Worm (Caenorhabditis elegans) whole organism, L3 larva: Measurements from ENCODE around the gene ZK1307.2.

Experiments
- R02D3.7 ChIP-seq: fragments of 150-350 bp; optimal IDR thresholded peaks from 2 replicates; lab custom pipeline; 2014; ENCODE audit warnings: missing biosample characterization, missing genetic modification characterization
- ZK546.5 ChIP-seq: sonication (generic microtip); optimal IDR thresholded peaks from 2 replicates; lab custom pipeline; 2017; ENCODE audit warnings: missing biosample characterization, missing genetic modification characterization
- aly-2 ChIP-seq: fragments of 150-350 bp; optimal IDR thresholded peaks from 2 replicates; lab custom pipeline; 2014; ENCODE audit warnings: missing biosample characterization, missing genetic modification characterization
- ama-1 ChIP-seq: fragments of 150-350 bp; optimal IDR thresholded peaks from 2 replicates; lab custom pipeline; 2018
- ceh-16 ChIP-seq: sonication (generic microtip); optimal IDR thresholded peaks from 2 replicates; lab custom pipeline; 2017; ENCODE audit warnings: missing biosample characterization, missing genetic modification characterization
- ceh-28 ChIP-seq: fragments of 150-350 bp; optimal IDR thresholded peaks from 2 replicates; lab custom pipeline; 2014; ENCODE audit warnings: missing biosample characterization, missing genetic modification reagents, missing genetic modification characterization
- ceh-82 ChIP-seq: fragments of 150-350 bp; optimal IDR thresholded peaks from 2 replicates; lab custom pipeline; 2014; ENCODE audit warnings: missing biosample characterization, missing genetic modification characterization
- daf-12 ChIP-seq: fragments of 150-350 bp; optimal IDR thresholded peaks from 2 replicates; lab custom pipeline; 2014; ENCODE audit warnings: missing biosample characterization, missing genetic modification reagents, missing genetic modification characterization
- egl-27 ChIP-seq: sonication (generic microtip); optimal IDR thresholded peaks from 4 replicates; lab custom pipeline; 2017; ENCODE audit warnings: missing biosample characterization, missing genetic modification reagents, missing genetic modification characterization
- egl-5 ChIP-seq: fragments of 150-350 bp; optimal IDR thresholded peaks from 2 replicates; lab custom pipeline; 2017; ENCODE audit warnings: missing biosample characterization, missing genetic modification reagents, missing genetic modification characterization, inconsistent platforms
- elt-1 ChIP-seq: fragments of 150-350 bp; optimal IDR thresholded peaks from 2 replicates; lab custom pipeline; 2014; ENCODE audit warnings: missing biosample characterization, missing genetic modification characterization
- elt-2 ChIP-seq: sonication (generic microtip); optimal IDR thresholded peaks from 2 replicates; lab custom pipeline; 2016; ENCODE audit warnings: missing genetic modification reagents, mild to moderate bottlenecking, missing genetic modification characterization, missing compliant biosample characterization
- elt-3 ChIP-seq, 3 experiments: fragments of 150-350 bp in 1 of 3; sonication (generic microtip) in 2 of 3; optimal IDR thresholded peaks; 2 replicates in 2 of 3; 4 replicates in 1 of 3; lab custom pipeline; 2014 to 2017; ENCODE audit warnings: missing biosample characterization in 3 of 3, missing genetic modification characterization in 3 of 3
- fkh-10 ChIP-seq: sonication (generic microtip); optimal IDR thresholded peaks from 2 replicates; lab custom pipeline; 2017; ENCODE audit warnings: missing biosample characterization, missing genetic modification reagents, missing genetic modification characterization
- fkh-2 ChIP-seq: fragments of 150-350 bp; optimal IDR thresholded peaks from 2 replicates; lab custom pipeline; 2014; ENCODE audit warnings: missing biosample characterization, missing genetic modification reagents, missing genetic modification characterization
- fos-1 ChIP-seq: fragments of 150-350 bp; optimal IDR thresholded peaks from 2 replicates; lab custom pipeline; 2014; ENCODE audit warnings: missing biosample characterization, missing genetic modification characterization
- jun-1 ChIP-seq: fragments of 150-350 bp; optimal IDR thresholded peaks from 2 replicates; lab custom pipeline; 2014; ENCODE audit warnings: missing biosample characterization, missing genetic modification reagents, missing genetic modification characterization
- lin-39 ChIP-seq: fragments of 150-350 bp; optimal IDR thresholded peaks from 2 replicates; lab custom pipeline; 2018; ENCODE audit warnings: missing biosample characterization, missing genetic modification reagents, missing genetic modification characterization
- lsy-12 ChIP-seq: sonication (generic microtip); optimal IDR thresholded peaks from 2 replicates; lab custom pipeline; 2016; ENCODE audit warnings: mild to moderate bottlenecking, missing genetic modification characterization, missing compliant biosample characterization
- mdl-1 ChIP-seq: fragments of 150-350 bp; optimal IDR thresholded peaks from 2 replicates; lab custom pipeline; 2014; ENCODE audit warnings: missing biosample characterization, missing genetic modification characterization
- mml-1 ChIP-seq: fragments of 150-350 bp; sonication (generic microtip); optimal IDR thresholded peaks from 3 replicates; lab custom pipeline; 2014; ENCODE audit warnings: missing biosample characterization, missing genetic modification characterization
- nfya-1 ChIP-seq: sonication (generic microtip); optimal IDR thresholded peaks from 2 replicates; lab custom pipeline; 2017; ENCODE audit warnings: missing genetic modification characterization, mild to moderate bottlenecking, missing compliant biosample characterization, antibody characterized with exemption, moderate library complexity; ENCODE audit not compliant: insufficient read depth
- nhr-237 ChIP-seq: fragments of 150-350 bp; optimal IDR thresholded peaks from 2 replicates; lab custom pipeline; 2014; ENCODE audit warnings: missing biosample characterization, missing genetic modification characterization
- nhr-25 ChIP-seq: sonication (generic microtip); optimal IDR thresholded peaks from 2 replicates; lab custom pipeline; 2017; ENCODE audit warnings: missing biosample characterization, missing genetic modification characterization
- nhr-43 ChIP-seq: sonication (generic microtip); optimal IDR thresholded peaks from 2 replicates; lab custom pipeline; 2016; ENCODE audit warnings: mild to moderate bottlenecking, missing genetic modification characterization, missing compliant biosample characterization; ENCODE audit not compliant: poor library complexity, severe bottlenecking
- nhr-67 ChIP-seq: fragments of 150-350 bp; optimal IDR thresholded peaks from 2 replicates; lab custom pipeline; 2014; ENCODE audit warnings: missing biosample characterization, missing genetic modification characterization
- nhr-76 ChIP-seq: fragments of 150-350 bp; sonication (generic microtip); optimal IDR thresholded peaks from 5 replicates; lab custom pipeline; 2014; ENCODE audit warnings: missing biosample characterization, missing genetic modification characterization
- nhr-77 ChIP-seq: fragments of 150-350 bp; optimal IDR thresholded peaks from 2 replicates; lab custom pipeline; 2014; ENCODE audit warnings: missing biosample characterization, missing genetic modification characterization
- pha-4 ChIP-seq: fragments of 150-350 bp; optimal IDR thresholded peaks from 2 replicates; lab custom pipeline; 2014; ENCODE audit warnings: missing biosample characterization, missing genetic modification reagents, missing genetic modification characterization
- pqm-1 ChIP-seq: fragments of 150-350 bp; optimal IDR thresholded peaks from 2 replicates; lab custom pipeline; 2017; ENCODE audit warnings: missing biosample characterization, missing genetic modification characterization, inconsistent platforms
- skn-1 ChIP-seq: fragments of 150-350 bp; optimal IDR thresholded peaks from 2 replicates; lab custom pipeline; 2014; ENCODE audit warnings: missing biosample characterization, missing genetic modification characterization
- tbx-2 ChIP-seq: sonication (generic microtip); optimal IDR thresholded peaks from 2 replicates; lab custom pipeline; 2016; ENCODE audit warnings: mild to moderate bottlenecking, missing genetic modification characterization, missing compliant biosample characterization
- unc-62 ChIP-seq: fragments of 150-350 bp; sonication (generic microtip); optimal IDR thresholded peaks from 4 replicates; lab custom pipeline; 2014; ENCODE audit warnings: missing biosample characterization, missing genetic modification reagents, missing genetic modification characterization
- ztf-11 ChIP-seq: fragments of 150-350 bp; optimal IDR thresholded peaks from 2 replicates; lab custom pipeline; 2014; ENCODE audit warnings: missing biosample characterization, missing genetic modification characterization

The ZK1307.2 gene

ce11 chrII:9618759-9619158 is 35.0 kb downstream of the ZK1307.2 start:
- TF ChIP-seq pqm-1, result no peak
- no peak for TF ChIP-seq ZK546.5 (tag; lab: Kevin White, UChicago)
- no peak for TF ChIP-seq skn-1 (tag; lab: Kevin White, UChicago)
- no peak for TF ChIP-seq R02D3.7 (tag; lab: Kevin White, UChicago)
- TF ChIP-seq nhr-43 (tag; lab: Kevin White, UChicago), result peak; percentile 38
- TF ChIP-seq ama-1 (lab: Kevin White, UChicago), result peak; percentile 42
- TF ChIP-seq pha-4 (tag; lab: Kevin White, UChicago), result peak; percentile 52
- TF ChIP-seq, all 47 proteins: peak for 3

ce11 chrII:9617902-9618245 is 35.9 kb downstream of the ZK1307.2 start:
- TF ChIP-seq fkh-2 (no peak), elt-1 (tag; lab: Kevin White, UChicago) (no peak), nhr-43 (tag; lab: Kevin White, UChicago) (peak; percentile 69), mdl-1 (tag; lab: Kevin White, UChicago) (no peak), nhr-76 (tag; lab: Kevin White, UChicago) (no peak), ztf-11 (tag; lab: Kevin White, UChicago) (no peak), lsy-12 (tag; lab: Kevin White, UChicago) (no peak), aly-2 (tag; lab: Kevin White, UChicago) (no peak), R02D3.7 (tag; lab: Kevin White, UChicago) (peak; percentile 11), jun-1 (tag; lab: Kevin White, UChicago) (no peak), skn-1 (tag; lab: Kevin White, UChicago) (no peak), egl-5 (tag; lab: Kevin White, UChicago) (no peak), nhr-77 (tag; lab: Kevin White, UChicago) (no peak), ceh-16 (tag; lab: Kevin White, UChicago) (no peak), elt-2 (tag; lab: Kevin White, UChicago) (peak; percentile 10)

- TF ChIP-seq daf-12 (tag; lab: Kevin White, UChicago) (peak; percentile 14), ceh-28 (tag; lab: Kevin White, UChicago) (peak; percentile 74), jun-1 (tag; lab: Kevin White, UChicago) (peak; percentile 35), fos-1 (tag; lab: Kevin White, UChicago) (no peak), fkh-2 (no peak), nfya-1 (tag; lab: Kevin White, UChicago) (peak; percentile 34), ama-1 (lab: Kevin White, UChicago) (peak; percentile 41)
These were observed 36.5 kb downstream of the ZK1307.2 start, which contains the start of gene hal-3 for ce11 chrII:9617039-9617901. Gene hal-3, minus strand, starts transcription at chrII:9617125.

- TF ChIP-seq nhr-25 (tag; lab: Kevin White, UChicago) (no peak), daf-12 (tag; lab: Kevin White, UChicago) (no peak), tbx-2 (tag; lab: Kevin White, UChicago) (no peak), ztf-11 (tag; lab: Kevin White, UChicago) (no peak), elt-3 (tag; optimal IDR thresholded peaks at IDR 0.05; lab: Kevin White, UChicago) (no peak), egl-5 (tag; lab: Kevin White, UChicago) (no peak), unc-62 (GFP tag; lab: Kevin White, UChicago) (no peak), pha-4 (tag; lab: Kevin White, UChicago) (no peak), skn-1 (tag; lab: Kevin White, UChicago) (no peak), fkh-10 (GFP tag; lab: Kevin White, UChicago) (no peak)
These were observed 39.0 kb downstream of the ZK1307.2 start, which contains the start of gene hlh-6 for ce11 chrII:9614728-9615127. Gene hlh-6, minus strand, starts transcription at chrII:9614828.

- TF ChIP-seq egl-27 (tag; lab: Kevin White, UChicago), result no peak
- TF ChIP-seq pqm-1, result no peak
- TF ChIP-seq nhr-67 (tag; lab: Kevin White, UChicago), result no peak
- no peak for TF ChIP-seq tbx-2 (tag; lab: Kevin White, UChicago)
- no peak for TF ChIP-seq unc-62 (GFP tag; lab: Kevin White, UChicago)
- no peak for TF ChIP-seq fkh-10 (GFP tag; lab: Kevin White, UChicago)
- TF ChIP-seq ZK546.5 (tag; lab: Kevin White, UChicago), result no peak
- no peak for TF ChIP-seq ceh-82 (tag; lab: Kevin White, UChicago)
- no peak for TF ChIP-seq ceh-28 (tag; lab: Kevin White, UChicago)
- TF ChIP-seq ceh-16 (tag; lab: Kevin White, UChicago), result no peak
- TF ChIP-seq R02D3.7 (tag; lab: Kevin White, UChicago), result no peak
- no peak for TF ChIP-seq mml-1 (tag; lab: Kevin White, UChicago)
- no peak for TF ChIP-seq nhr-237 (tag; lab: Kevin White, UChicago)
- TF ChIP-seq lin-39, result no peak
These were observed 42.3 kb downstream of the ZK1307.2 start, which contains the start of the genes T15H9.5 and T15H9.4 for ce11 chrII:9611347-9611923. Gene T15H9.5, minus strand, starts transcription at chrII:9611447. Gene T15H9.4, plus strand, starts transcription at chrII:9611873.
